Worm (Caenorhabditis elegans): ENCODE results near the gene eif-2Bepsilon.

- no peak for TF ChIP-seq nhr-76 (tag; optimal IDR thresholded peaks at IDR 0.05)
- TF ChIP-seq nhr-2 (tag; optimal IDR thresholded peaks at IDR 0.05): no peak
- no peak for TF ChIP-seq bed-3 (GFP tag; optimal IDR thresholded peaks at IDR 0.05)
- TF ChIP-seq hlh-1 (tag; optimal IDR thresholded peaks at IDR 0.05): no peak
- TF ChIP-seq cnd-1 (tag; optimal IDR thresholded peaks at IDR 0.05): no peak
- TF ChIP-seq lsy-2 (tag; optimal IDR thresholded peaks at IDR 0.05): no peak
- no peak for TF ChIP-seq unc-120 (tag; optimal IDR thresholded peaks at IDR 0.05; ENCODE audit: poor library complexity, severe bottlenecking)
- TF ChIP-seq lin-13 (tag; optimal IDR thresholded peaks at IDR 0.05): no peak
- TF ChIP-seq ztf-11 (tag; optimal IDR thresholded peaks at IDR 0.05): no peak
- no peak for TF ChIP-seq unc-39 (tag; optimal IDR thresholded peaks at IDR 0.05)
- no peak for TF ChIP-seq elt-1 (tag; optimal IDR thresholded peaks at IDR 0.05; ENCODE audit: borderline replicate concordance, insufficient read depth)
- TF ChIP-seq pha-4 (tag; optimal IDR thresholded peaks at IDR 0.05): no peak
Observed at ce11 chrII:8668871-8669270, 7.2 kb downstream of the eif-2Bepsilon start.

Data from whole organism, mixed stage, embryonic.